Worm (Caenorhabditis elegans) whole organism, midembryonic: ENCODE data around the gene str-4.

Experiments used
- T22C8.4 ChIP-seq: fragments of 200-800 bp; sonication (Bioruptor generic); IDR thresholded peaks from 2 replicates; pipeline ENCODE4 v1.3.6; 2022; ENCODE audit warnings: missing genetic modification characterization, missing compliant biosample characterization
- cog-1 ChIP-seq: sonication (generic microtip); optimal IDR thresholded peaks from 2 replicates; lab custom pipeline; 2016; ENCODE audit warnings: missing genetic modification characterization, missing compliant biosample characterization
- flt-1 ChIP-seq: fragments of 200-800 bp; sonication (Bioruptor generic); IDR thresholded peaks from 2 replicates; pipeline ENCODE4 v1.3.6; 2022; ENCODE audit warnings: missing genetic modification characterization, missing compliant biosample characterization
- klf-2 ChIP-seq: fragments of 200-800 bp; sonication (Bioruptor generic); conservative IDR thresholded peaks from 2 replicates; pipeline ENCODE4 v1.3.6; 2022; ENCODE audit warnings: missing genetic modification reagents, missing genetic modification characterization, missing compliant biosample characterization
- med-1 ChIP-seq: sonication (generic microtip); optimal IDR thresholded peaks from 2 replicates; lab custom pipeline; 2017; ENCODE audit warnings: missing genetic modification characterization, mild to moderate bottlenecking, missing compliant biosample characterization, antibody characterized with exemption, missing genetic modification reagents; ENCODE audit not compliant: insufficient read depth
- ref-1 ChIP-seq: fragments of 200-800 bp; sonication (Bioruptor generic); conservative IDR thresholded peaks from 2 replicates; pipeline ENCODE4 v1.3.6; 2022; ENCODE audit warnings: missing genetic modification reagents, missing genetic modification characterization, missing compliant biosample characterization
- tab-1 ChIP-seq: fragments of 200-800 bp; sonication (Bioruptor generic); IDR thresholded peaks from 2 replicates; pipeline ENCODE4 v1.3.6; 2022; ENCODE audit warnings: missing genetic modification characterization, missing compliant biosample characterization
- ztf-23 ChIP-seq: fragments of 200-800 bp; sonication (Bioruptor generic); IDR thresholded peaks from 2 replicates; pipeline ENCODE4 v1.3.6; 2022; ENCODE audit warnings: missing genetic modification reagents, missing genetic modification characterization, missing compliant biosample characterization
- ztf-29 ChIP-seq: fragments of 200-800 bp; sonication (Bioruptor generic); IDR thresholded peaks from 2 replicates; pipeline ENCODE4 v1.3.6; 2022; ENCODE audit warnings: missing genetic modification reagents, missing genetic modification characterization, missing compliant biosample characterization

The str-4 gene

ce11 chrV:13339633-13340290, at the start of gene str-4, which contains the start of gene lgc-48:
TSS of gene str-4 (minus strand) at chrV:13339733.
TSS of gene lgc-48 (plus strand) at chrV:13340240.
- TF ChIP-seq ref-1 (GFP tag; lab: Robert Waterston, UW) (no peak), cog-1 (tag; lab: Kevin White, UChicago) (no peak), ztf-29 (no peak), tab-1 (GFP tag; lab: Robert Waterston, UW) (no peak), ztf-23 (GFP tag; lab: Robert Waterston, UW) (no peak), klf-2 (no peak), flt-1 (GFP tag; lab: Robert Waterston, UW) (no peak), T22C8.4 (no peak), med-1 (GFP tag; lab: Kevin White, UChicago) (no peak)

ce11 chrV:13388961-13389360, 49.4 kb upstream of the str-4 start:
- TF ChIP-seq T22C8.4 (no peak), cog-1 (tag; lab: Kevin White, UChicago) (no peak), flt-1 (GFP tag; lab: Robert Waterston, UW) (no peak), klf-2 (no peak), ztf-23 (GFP tag; lab: Robert Waterston, UW) (no peak), ref-1 (GFP tag; lab: Robert Waterston, UW) (no peak), med-1 (GFP tag; lab: Kevin White, UChicago) (no peak), tab-1 (GFP tag; lab: Robert Waterston, UW) (no peak), ztf-29 (no peak)

ce11 chrV:13387472-13387871, 47.9 kb upstream of the str-4 start:
- TF ChIP-seq klf-2 (no peak), ztf-23 (GFP tag; lab: Robert Waterston, UW) (no peak), T22C8.4 (no peak), cog-1 (tag; lab: Kevin White, UChicago) (no peak), ref-1 (GFP tag; lab: Robert Waterston, UW) (no peak), flt-1 (GFP tag; lab: Robert Waterston, UW) (no peak)

ce11 chrV:13385798-13386197, 46.3 kb upstream of the str-4 start, which contains the start of gene gcy-34:
TSS of gene gcy-34 (minus strand) at chrV:13385898.
- TF ChIP-seq klf-2 = no peak
- TF ChIP-seq flt-1 (GFP tag; lab: Robert Waterston, UW) = no peak
- TF ChIP-seq ztf-23 (GFP tag; lab: Robert Waterston, UW) = no peak
- no peak for TF ChIP-seq ztf-29
- no peak for TF ChIP-seq ref-1 (GFP tag; lab: Robert Waterston, UW)
- TF ChIP-seq T22C8.4 = no peak
- no peak for TF ChIP-seq med-1 (GFP tag; lab: Kevin White, UChicago)
- no peak for TF ChIP-seq cog-1 (tag; lab: Kevin White, UChicago)
- no peak for TF ChIP-seq tab-1 (GFP tag; lab: Robert Waterston, UW)

- TF ChIP-seq ref-1 (GFP tag; lab: Robert Waterston, UW) (no peak), T22C8.4 (no peak), tab-1 (GFP tag; lab: Robert Waterston, UW) (no peak), cog-1 (tag; lab: Kevin White, UChicago) (no peak)
Measured at ce11 chrV:13380980-13381379, 41.4 kb upstream of the str-4 start, which contains the start of gene cpz-2. TSS of gene cpz-2 (plus strand) at chrV:13381189.

ce11 chrV:13380178-13380577, 40.6 kb upstream of the str-4 start, which contains the start of gene ifbp-1:
TSS of gene ifbp-1 (minus strand) at chrV:13380262.
- TF ChIP-seq ztf-23 (GFP tag; lab: Robert Waterston, UW) (no peak), tab-1 (GFP tag; lab: Robert Waterston, UW) (no peak)

ce11 chrV:13377130-13377529, 37.6 kb upstream of the str-4 start:
- TF ChIP-seq ref-1 (GFP tag; lab: Robert Waterston, UW) (no peak), klf-2 (no peak), cog-1 (tag; lab: Kevin White, UChicago) (no peak), ztf-29 (no peak), ztf-23 (GFP tag; lab: Robert Waterston, UW) (no peak), flt-1 (GFP tag; lab: Robert Waterston, UW) (no peak), med-1 (GFP tag; lab: Kevin White, UChicago) (no peak), tab-1 (GFP tag; lab: Robert Waterston, UW) (no peak), T22C8.4 (no peak)

ce11 chrV:13375861-13376260, 36.3 kb upstream of the str-4 start:
- TF ChIP-seq klf-2 (no peak), T22C8.4 (no peak), med-1 (GFP tag; lab: Kevin White, UChicago) (no peak), cog-1 (tag; lab: Kevin White, UChicago) (no peak), flt-1 (GFP tag; lab: Robert Waterston, UW) (no peak), tab-1 (GFP tag; lab: Robert Waterston, UW) (no peak), ztf-23 (GFP tag; lab: Robert Waterston, UW) (no peak), ztf-29 (no peak), ref-1 (GFP tag; lab: Robert Waterston, UW) (no peak)

- TF ChIP-seq ref-1 (GFP tag; lab: Robert Waterston, UW) (no peak), flt-1 (GFP tag; lab: Robert Waterston, UW) (peak; percentile 59; the same call in 1 of the 2 replicates)
Measured at ce11 chrV:13374532-13374931, 35.0 kb upstream of the str-4 start.

- no peak for TF ChIP-seq ztf-29
- no peak for TF ChIP-seq ref-1 (GFP tag; lab: Robert Waterston, UW)
- no peak for TF ChIP-seq cog-1 (tag; lab: Kevin White, UChicago)
- TF ChIP-seq flt-1 (GFP tag; lab: Robert Waterston, UW) = no peak
- no peak for TF ChIP-seq tab-1 (GFP tag; lab: Robert Waterston, UW)
- no peak for TF ChIP-seq ztf-23 (GFP tag; lab: Robert Waterston, UW)
- TF ChIP-seq klf-2 = no peak
- no peak for TF ChIP-seq T22C8.4
- no peak for TF ChIP-seq med-1 (GFP tag; lab: Kevin White, UChicago)
Measured at ce11 chrV:13373643-13374042, 34.1 kb upstream of the str-4 start.
